Worm (Caenorhabditis elegans) whole organism, L2 larva: Measurements from ENCODE around the gene srx-48.

Experiments
- F13H6.1 ChIP-seq: sonication (generic microtip); optimal IDR thresholded peaks from 2 replicates; lab custom pipeline; 2016; ENCODE audit warnings: missing genetic modification characterization, missing compliant biosample characterization
- R02D3.7 ChIP-seq: fragments of 150-350 bp; optimal IDR thresholded peaks from 2 replicates; lab custom pipeline; 2014; ENCODE audit warnings: missing biosample characterization, missing genetic modification characterization
- alr-1 ChIP-seq: fragments of 150-350 bp; optimal IDR thresholded peaks from 2 replicates; lab custom pipeline; 2014; ENCODE audit warnings: missing biosample characterization, missing genetic modification characterization
- ama-1 ChIP-seq: fragments of 150-350 bp; optimal IDR thresholded peaks from 2 replicates; lab custom pipeline; 2018; ENCODE audit warnings: inconsistent platforms
- ceh-16 ChIP-seq: fragments of 150-350 bp; optimal IDR thresholded peaks from 2 replicates; lab custom pipeline; 2014; ENCODE audit warnings: missing biosample characterization, missing genetic modification characterization
- ceh-82 ChIP-seq: fragments of 150-350 bp; optimal IDR thresholded peaks from 2 replicates; lab custom pipeline; 2014; ENCODE audit warnings: missing biosample characterization, missing genetic modification characterization
- crh-2 ChIP-seq: sonication (generic microtip); optimal IDR thresholded peaks from 2 replicates; lab custom pipeline; 2017; ENCODE audit warnings: missing biosample characterization, missing genetic modification characterization
- egl-27 ChIP-seq: sonication (generic microtip); optimal IDR thresholded peaks from 3 replicates; lab custom pipeline; 2017; ENCODE audit warnings: missing biosample characterization, missing genetic modification reagents, missing genetic modification characterization
- elt-1 ChIP-seq: fragments of 150-350 bp; optimal IDR thresholded peaks from 2 replicates; lab custom pipeline; 2014; ENCODE audit warnings: missing biosample characterization, missing genetic modification characterization
- elt-3 ChIP-seq: sonication (generic microtip); optimal IDR thresholded peaks from 2 replicates; lab custom pipeline; 2017; ENCODE audit warnings: missing biosample characterization, missing genetic modification characterization
- fos-1 ChIP-seq: fragments of 150-350 bp; optimal IDR thresholded peaks from 2 replicates; lab custom pipeline; 2014; ENCODE audit warnings: missing biosample characterization, missing genetic modification characterization
- lin-13 ChIP-seq: fragments of 150-350 bp; optimal IDR thresholded peaks from 2 replicates; lab custom pipeline; 2014; ENCODE audit warnings: missing biosample characterization, missing genetic modification reagents, missing genetic modification characterization
- lin-39 ChIP-seq: fragments of 150-350 bp; optimal IDR thresholded peaks from 2 replicates; lab custom pipeline; 2014; ENCODE audit warnings: missing biosample characterization, missing genetic modification reagents, missing genetic modification characterization
- lsy-2 ChIP-seq, 2 experiments: fragments of 150-350 bp in 1 of 2; sonication (generic microtip) in 1 of 2; optimal IDR thresholded peaks; 2 replicates each; lab custom pipeline; 2014 to 2017; ENCODE audit warnings: missing biosample characterization in 2 of 2, missing genetic modification characterization in 2 of 2
- mab-5 ChIP-seq: fragments of 150-350 bp; optimal IDR thresholded peaks from 2 replicates; lab custom pipeline; 2014; ENCODE audit warnings: missing biosample characterization, missing genetic modification characterization
- mbf-1 ChIP-seq: sonication (generic microtip); optimal IDR thresholded peaks from 2 replicates; lab custom pipeline; 2017; ENCODE audit warnings: missing biosample characterization, missing genetic modification characterization
- nhr-10 ChIP-seq: sonication (generic microtip); optimal IDR thresholded peaks from 2 replicates; lab custom pipeline; 2017; ENCODE audit warnings: missing biosample characterization, missing genetic modification characterization
- nhr-11 ChIP-seq: fragments of 150-350 bp; optimal IDR thresholded peaks from 2 replicates; lab custom pipeline; 2014; ENCODE audit warnings: missing biosample characterization, missing genetic modification characterization
- nhr-12 ChIP-seq: fragments of 150-350 bp; optimal IDR thresholded peaks from 2 replicates; lab custom pipeline; 2014; ENCODE audit warnings: missing biosample characterization, missing genetic modification characterization
- nhr-129 ChIP-seq: fragments of 150-350 bp; optimal IDR thresholded peaks from 2 replicates; lab custom pipeline; 2014; ENCODE audit warnings: missing biosample characterization, missing genetic modification characterization
- nhr-237 ChIP-seq: fragments of 150-350 bp; optimal IDR thresholded peaks from 2 replicates; lab custom pipeline; 2014; ENCODE audit warnings: missing biosample characterization, missing genetic modification characterization
- peb-1 ChIP-seq: fragments of 150-350 bp; optimal IDR thresholded peaks from 2 replicates; lab custom pipeline; 2014; ENCODE audit warnings: missing biosample characterization, missing genetic modification characterization
- sem-4 ChIP-seq: fragments of 150-350 bp; optimal IDR thresholded peaks from 2 replicates; lab custom pipeline; 2014; ENCODE audit warnings: missing biosample characterization, missing genetic modification reagents, missing genetic modification characterization
- skn-1 ChIP-seq: sonication (generic microtip); optimal IDR thresholded peaks from 2 replicates; lab custom pipeline; 2017; ENCODE audit warnings: missing biosample characterization, missing genetic modification characterization
- sma-3 ChIP-seq: sonication (generic microtip); optimal IDR thresholded peaks from 2 replicates; lab custom pipeline; 2016; ENCODE audit warnings: missing genetic modification reagents, missing genetic modification characterization, missing compliant biosample characterization
- sma-9 ChIP-seq, 2 experiments: fragments of 150-350 bp in 1 of 2; sonication (generic microtip) in 1 of 2; optimal IDR thresholded peaks; 2 replicates each; lab custom pipeline; 2014 to 2016; ENCODE audit warnings: missing genetic modification characterization in 2 of 2, mild to moderate bottlenecking in 1 of 2, missing biosample characterization in 1 of 2, missing compliant biosample characterization in 1 of 2, missing genetic modification reagents in 1 of 2, moderate library complexity in 1 of 2
- unc-39 ChIP-seq: fragments of 150-350 bp; optimal IDR thresholded peaks from 2 replicates; lab custom pipeline; 2014; ENCODE audit warnings: missing biosample characterization, missing genetic modification characterization
- unc-55 ChIP-seq: fragments of 150-350 bp; sonication (generic microtip); optimal IDR thresholded peaks from 3 replicates; lab custom pipeline; 2014; ENCODE audit warnings: missing biosample characterization, missing genetic modification reagents, missing genetic modification characterization
- zag-1 ChIP-seq: fragments of 150-350 bp; optimal IDR thresholded peaks from 2 replicates; lab custom pipeline; 2014; ENCODE audit warnings: missing biosample characterization, missing genetic modification characterization
- ztf-1 ChIP-seq: fragments of 200-800 bp; sonication (Bioruptor generic); conservative IDR thresholded peaks from 2 replicates; pipeline ENCODE4 v1.3.6; 2022; ENCODE audit warnings: missing genetic modification characterization, missing compliant biosample characterization
- ztf-11 ChIP-seq: sonication (generic microtip); optimal IDR thresholded peaks from 2 replicates; lab custom pipeline; 2017; ENCODE audit warnings: missing biosample characterization, missing genetic modification characterization
- ztf-4 ChIP-seq: fragments of 150-350 bp; optimal IDR thresholded peaks from 2 replicates; lab custom pipeline; 2014; ENCODE audit warnings: missing biosample characterization, missing genetic modification characterization

Gene srx-48

DNA sequence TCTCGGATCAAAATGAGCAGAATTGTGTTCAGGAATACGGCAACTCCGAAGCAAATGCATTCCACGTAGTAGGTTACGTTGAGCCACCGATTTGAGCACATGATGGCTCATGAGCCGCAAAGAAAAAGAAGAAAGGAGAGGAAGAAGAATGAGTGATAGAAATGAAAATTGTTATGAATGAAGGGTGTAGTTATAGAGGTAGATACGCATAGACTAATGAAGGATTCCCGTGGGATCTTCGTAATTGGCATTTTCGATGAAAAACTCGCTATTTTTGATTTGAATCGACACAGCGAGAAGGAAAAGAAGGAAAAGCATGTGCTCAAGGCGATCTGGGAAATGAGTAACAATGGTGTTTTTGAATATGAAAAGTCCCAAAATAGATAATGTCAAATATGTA lies 9.7 kb downstream of the srx-48 start, which contains the start of gene str-96:
Gene str-96 (minus strand): TSS at position 101 of the 400 bp plus-strand sequence.
- no peak for TF ChIP-seq ztf-11 (tag; lab: Kevin White, UChicago)
- TF ChIP-seq peb-1 (tag; lab: Kevin White, UChicago): no peak
- no peak for TF ChIP-seq ama-1 (lab: Kevin White, UChicago)
- no peak for TF ChIP-seq zag-1 (tag; lab: Kevin White, UChicago)
- no peak for TF ChIP-seq nhr-11 (tag; lab: Kevin White, UChicago)

DNA sequence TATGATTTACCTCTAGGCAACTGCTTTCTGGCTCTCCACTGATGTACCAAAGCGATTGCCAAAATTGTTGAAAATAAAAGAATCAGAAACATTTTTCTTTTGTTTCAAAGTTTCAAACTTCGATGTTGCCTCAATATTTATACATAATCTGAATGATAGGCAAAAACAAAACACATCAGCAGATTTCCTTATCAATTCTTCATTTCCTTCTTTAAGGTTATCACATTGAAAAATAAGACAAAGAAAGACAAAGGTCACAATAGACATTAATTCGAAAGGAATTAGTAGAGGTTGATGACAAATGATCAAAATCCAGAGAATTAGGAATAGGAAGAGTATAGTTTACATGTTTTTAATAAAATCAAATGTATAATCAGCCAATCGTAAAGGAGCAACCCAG lies 12.5 kb downstream of the srx-48 start, which contains the start of gene cyp-34A2:
Gene cyp-34A2 (minus strand): TSS at position 101 of the 400 bp plus-strand sequence.
- no peak for TF ChIP-seq ceh-82 (tag; lab: Kevin White, UChicago)
- no peak for TF ChIP-seq ceh-16 (tag; lab: Kevin White, UChicago)
- TF ChIP-seq nhr-10 (tag; lab: Kevin White, UChicago): no peak
- no peak for TF ChIP-seq nhr-237 (tag; lab: Kevin White, UChicago)
- TF ChIP-seq sma-9 (GFP tag; optimal IDR thresholded peaks at IDR 0.05; lab: Kevin White, UChicago): no peak
- no peak for TF ChIP-seq sma-9 (tag; optimal IDR thresholded peaks at IDR 0.05; lab: Kevin White, UChicago)
- no peak for TF ChIP-seq F13H6.1 (tag; lab: Kevin White, UChicago)
- no peak for TF ChIP-seq ama-1 (lab: Kevin White, UChicago)
- TF ChIP-seq unc-55 (GFP tag; lab: Kevin White, UChicago): no peak
- no peak for TF ChIP-seq mbf-1 (tag; lab: Kevin White, UChicago)
- no peak for TF ChIP-seq skn-1
- no peak for TF ChIP-seq alr-1 (tag; lab: Kevin White, UChicago)
- no peak for TF ChIP-seq lin-39 (tag; lab: Kevin White, UChicago)
- TF ChIP-seq nhr-12: no peak
- no peak for TF ChIP-seq nhr-11 (tag; lab: Kevin White, UChicago)

DNA sequence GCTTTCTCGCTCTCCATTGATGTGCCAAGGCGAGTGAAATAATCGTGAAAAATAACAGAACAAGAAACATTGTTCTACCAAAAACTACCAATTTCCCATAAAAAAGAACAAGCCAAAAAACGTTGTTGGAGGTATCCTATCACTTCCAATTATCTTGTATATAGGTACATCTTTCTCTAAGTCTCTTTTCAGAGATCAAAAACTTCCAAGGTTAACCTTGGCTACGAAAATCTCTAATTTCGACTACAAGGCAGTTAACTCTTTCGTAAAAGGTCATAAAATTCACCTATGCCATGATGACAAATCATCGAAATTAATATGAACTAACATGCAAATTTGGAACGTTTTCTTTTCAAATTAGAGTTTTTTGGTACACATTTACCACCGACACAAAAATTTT lies 15.7 kb downstream of the srx-48 start, which contains the start of gene cyp-34A1:
Gene cyp-34A1 (minus strand): TSS at position 101 of the 400 bp plus-strand sequence.
- no peak for TF ChIP-seq egl-27
- TF ChIP-seq lin-39 (tag; lab: Kevin White, UChicago): no peak
- no peak for TF ChIP-seq elt-1 (tag; lab: Kevin White, UChicago)

DNA sequence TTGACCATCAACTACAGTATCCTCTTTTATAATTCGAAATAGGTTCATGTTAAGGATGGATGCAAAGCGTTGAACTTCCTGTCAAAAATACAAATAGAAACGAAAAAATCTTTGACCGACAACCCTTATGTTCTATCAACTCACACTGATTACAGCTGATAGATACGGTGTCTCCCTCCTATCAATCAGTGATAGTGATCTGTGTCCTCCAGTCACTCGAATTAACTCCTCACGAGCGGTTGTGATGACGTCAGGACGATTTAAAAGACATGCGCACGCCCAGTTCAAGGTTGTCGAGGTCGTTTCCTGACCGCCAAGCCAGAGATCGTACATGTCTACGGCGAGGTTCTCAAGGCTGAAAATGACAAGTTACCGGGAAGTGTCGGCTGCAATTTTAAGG lies 17.5 kb downstream of the srx-48 start:
- TF ChIP-seq sma-9 (GFP tag; optimal IDR thresholded peaks at IDR 0.05; lab: Kevin White, UChicago): peak; percentile 51
- no peak for TF ChIP-seq sma-9 (tag; optimal IDR thresholded peaks at IDR 0.05; lab: Kevin White, UChicago)
- no peak for TF ChIP-seq elt-3
- TF ChIP-seq, all 48 proteins: peak for 1

DNA sequence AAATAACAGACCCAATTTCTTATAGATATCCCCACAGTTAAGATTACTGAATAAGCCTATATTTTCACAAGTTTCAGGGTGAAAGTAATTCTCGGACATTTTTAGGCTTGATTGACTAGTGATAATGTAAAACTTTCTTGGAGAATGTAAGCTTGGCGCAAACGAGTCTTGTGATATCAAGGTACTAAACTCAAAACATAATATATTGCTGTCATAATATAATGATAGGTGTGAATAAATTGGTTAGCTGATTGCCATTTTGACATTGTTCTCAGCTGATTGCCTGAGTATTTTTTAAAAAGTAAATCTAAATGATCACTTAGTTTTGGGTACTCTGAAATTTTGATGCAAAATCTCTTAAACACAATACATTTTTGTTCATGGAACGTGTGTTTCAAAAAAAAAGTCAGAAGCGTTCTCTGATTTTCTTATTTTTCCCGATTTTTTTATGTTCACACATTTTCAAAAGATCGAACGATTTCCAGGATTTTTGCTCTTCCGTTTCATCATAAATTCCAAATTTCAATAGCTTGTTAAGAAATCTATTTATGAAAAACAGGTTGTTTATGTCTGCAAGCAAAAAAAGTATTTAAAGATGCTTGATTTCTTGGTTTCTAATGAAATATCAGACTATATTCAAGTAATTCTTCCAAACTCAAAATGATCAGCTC lies 22.1 kb downstream of the srx-48 start, which contains the start of the genes srw-19 and srx-51:
Gene srw-19 (minus strand): TSS at position 101 of the 671 bp plus-strand sequence.
Gene srx-51 (plus strand): TSS at position 621 of the 671 bp plus-strand sequence.
- TF ChIP-seq lin-13 (GFP tag; lab: Kevin White, UChicago): no peak
- TF ChIP-seq crh-2: no peak
- no peak for TF ChIP-seq nhr-129 (tag; lab: Kevin White, UChicago)
- no peak for TF ChIP-seq ztf-4 (tag; lab: Kevin White, UChicago)
- TF ChIP-seq ama-1 (lab: Kevin White, UChicago): no peak
- no peak for TF ChIP-seq sma-9 (GFP tag; optimal IDR thresholded peaks at IDR 0.05; lab: Kevin White, UChicago)
- no peak for TF ChIP-seq sma-9 (tag; optimal IDR thresholded peaks at IDR 0.05; lab: Kevin White, UChicago)
- TF ChIP-seq sem-4 (tag; lab: Kevin White, UChicago): no peak
- TF ChIP-seq egl-27: no peak
- TF ChIP-seq ceh-82 (tag; lab: Kevin White, UChicago): no peak
- TF ChIP-seq unc-39 (tag; lab: Kevin White, UChicago): no peak
- TF ChIP-seq lsy-2 (tag; optimal IDR thresholded peaks at IDR 0.05; lab: Kevin White, UChicago): no peak
- no peak for TF ChIP-seq sma-3 (GFP tag; lab: Kevin White, UChicago)
- no peak for TF ChIP-seq ztf-1 (GFP tag; lab: Robert Waterston, UW)
- TF ChIP-seq fos-1 (tag; lab: Kevin White, UChicago): no peak
- TF ChIP-seq mab-5: no peak
- no peak for TF ChIP-seq R02D3.7
- no peak for TF ChIP-seq F13H6.1 (tag; lab: Kevin White, UChicago)
